Worm (Caenorhabditis elegans): Measurements from ENCODE around the gene acl-14.

acl-14 gene

ce11 chrV:9328670-9329069 lies 4.8 kb downstream of the acl-14 start, which contains the start of gene K07B1.4:
TSS of gene K07B1.4 (plus strand) at chrV:9328970.
- TF ChIP-seq nfya-1 (tag; optimal IDR thresholded peaks at IDR 0.05; ENCODE audit: borderline replicate concordance, insufficient read depth) (no peak), akir-1 (GFP tag; optimal IDR thresholded peaks at IDR 0.05) (no peak), aptf-2 (GFP tag; conservative IDR thresholded peaks at IDR 0.05) (no peak), madf-3 (GFP tag; IDR thresholded peaks at IDR 0.05) (no peak)

- TF ChIP-seq hlh-12 (tag; optimal IDR thresholded peaks at IDR 0.05) (no peak), ztf-26 (tag; optimal IDR thresholded peaks at IDR 0.05) (peak; percentile 30), lin-35 (GFP tag; optimal IDR thresholded peaks at IDR 0.05) (no peak), die-1 (tag; optimal IDR thresholded peaks at IDR 0.05) (no peak), ztf-18 (tag; optimal IDR thresholded peaks at IDR 0.05) (no peak), lin-26 (GFP tag; IDR thresholded peaks at IDR 0.05) (0 out of 2 replicates have a peak, but pooled peaks have one; percentile 7), ceh-40 (GFP tag; IDR thresholded peaks at IDR 0.05) (no peak), atf-7 (tag; optimal IDR thresholded peaks at IDR 0.05) (peak; percentile 48), ceh-58 (GFP tag; IDR thresholded peaks at IDR 0.05) (no peak), nfyb-1 (GFP tag; IDR thresholded peaks at IDR 0.05) (no peak), nhr-80 (tag; optimal IDR thresholded peaks at IDR 0.05) (peak; percentile 74), tbp1 (GFP tag; optimal IDR thresholded peaks at IDR 0.05) (no peak), ceh-27 (GFP tag; optimal IDR thresholded peaks at IDR 0.05) (no peak)
These were observed 5.7 kb downstream of the acl-14 start for ce11 chrV:9327691-9328090.

ce11 chrV:9326903-9327302 lies 6.5 kb downstream of the acl-14 start:
- TF ChIP-seq Y79H2A.3 (GFP tag; conservative IDR thresholded peaks at IDR 0.05) (0 out of 2 replicates have a peak, but pooled peaks have one; percentile 29), madf-3 (GFP tag; IDR thresholded peaks at IDR 0.05) (0 out of 2 replicates have a peak, but pooled peaks have one; percentile 31), lag-1 (GFP tag; IDR thresholded peaks at IDR 0.05) (no peak), ama-1 (optimal IDR thresholded peaks at IDR 0.05) (no peak), ama-1 (GFP tag; optimal IDR thresholded peaks at IDR 0.05) (peak in 1 of 2 experiments; percentile 4), K12H6.12 (tag; optimal IDR thresholded peaks at IDR 0.05) (peak; percentile 9), pbrm-1 (GFP tag; IDR thresholded peaks at IDR 0.05) (no peak), lin-35 (GFP tag; optimal IDR thresholded peaks at IDR 0.05) (peak in 1 of 3 experiments; percentile 12), athp-1 (tag; optimal IDR thresholded peaks at IDR 0.05) (peak; percentile 24), dpff-1 (tag; optimal IDR thresholded peaks at IDR 0.05) (peak; percentile 4), rec-8 (tag; optimal IDR thresholded peaks at IDR 0.05) (peak in 1 of 2 experiments; percentile 23), hrde-1 (tag; optimal IDR thresholded peaks at IDR 0.05; ENCODE audit: borderline replicate concordance) (peak; percentile 72), die-1 (tag; optimal IDR thresholded peaks at IDR 0.05) (no peak), gei-17 (GFP tag; optimal IDR thresholded peaks at IDR 0.05) (no peak), B0261.1 (tag; optimal IDR thresholded peaks at IDR 0.05) (no peak), lin-26 (GFP tag; IDR thresholded peaks at IDR 0.05) (peak; percentile 55; the same call in 1 of the 2 replicates), madf-6 (GFP tag; IDR thresholded peaks at IDR 0.05) (0 out of 2 replicates have a peak, but pooled peaks have one; percentile 21), snpc-4 (GFP tag; optimal IDR thresholded peaks at IDR 0.05) (no peak), snpc-4 (tag; optimal IDR thresholded peaks at IDR 0.05) (peak in 1 of 4 experiments; percentile 13), Y53F4B.3 (GFP tag; IDR thresholded peaks at IDR 0.05) (no peak), Y53G8AR.9 (GFP tag; conservative IDR thresholded peaks at IDR 0.05) (0 out of 2 replicates have a peak, but pooled peaks have one; percentile 56), cebp-1 (GFP tag; IDR thresholded peaks at IDR 0.05) (peak; percentile 49; the same call in 1 of the 2 replicates), cebp-1 (tag; optimal IDR thresholded peaks at IDR 0.05) (peak; percentile 43), him-1 (tag; optimal IDR thresholded peaks at IDR 0.05) (peak; percentile 79), D2030.7 (GFP tag; IDR thresholded peaks at IDR 0.05) (no peak)
